Fruit fly (Drosophila melanogaster): ENCODE results near the gene CG2991.

CG2991 gene

DNA sequence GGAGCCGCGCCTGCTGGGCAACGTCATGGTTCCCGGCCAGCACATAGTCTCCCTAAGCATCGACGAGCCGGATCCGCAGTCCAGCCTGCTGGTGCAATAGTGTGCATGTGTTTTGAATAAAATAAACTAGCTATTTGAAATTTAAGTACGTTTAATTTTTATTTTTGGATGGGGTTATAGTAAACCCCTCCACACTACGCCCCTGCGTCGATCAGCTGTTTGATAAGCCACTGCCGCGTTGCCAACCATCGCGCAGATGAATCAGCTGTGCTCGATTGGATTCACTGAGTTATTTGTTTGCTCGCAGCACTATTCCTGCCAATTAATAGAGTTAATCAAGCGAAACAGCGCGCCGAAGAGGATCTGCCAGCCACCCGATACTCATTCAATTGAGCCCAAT is 21.9 kb downstream of the CG2991 start, which contains the start of gene RabGGTb (continued):
- TF ChIP-seq CG12391 (tag; optimal IDR thresholded peaks at IDR 0.05), result peak; percentile 59
- peak; percentile 5 for TF ChIP-seq CG18476 (GFP tag; optimal IDR thresholded peaks at IDR 0.05)
- peak; percentile 5 for TF ChIP-seq CG13894 (tag; optimal IDR thresholded peaks at IDR 0.05)
- TF ChIP-seq Gsc (GFP tag; IDR thresholded peaks at IDR 0.05), result no peak
- no peak for TF ChIP-seq bbx (GFP tag; IDR thresholded peaks at IDR 0.05; ENCODE audit: partially characterized antibody)
- no peak for TF ChIP-seq br (optimal IDR thresholded peaks at IDR 0.05)
- peak; percentile 64; the same call in 2 of the 3 replicates for TF ChIP-seq CG11695 (GFP tag; IDR thresholded peaks at IDR 0.05)
- 0 out of 2 replicates have a peak, but pooled peaks have one; percentile 49 for TF ChIP-seq ap (GFP tag; IDR thresholded peaks at IDR 0.05)
- TF ChIP-seq ssp (GFP tag; IDR thresholded peaks at IDR 0.05), result peak; percentile 42
- TF ChIP-seq PHDP (tag; optimal IDR thresholded peaks at IDR 0.05), result peak; percentile 49
- peak; percentile 66; the same call in 2 of the 3 replicates for TF ChIP-seq Mrtf (GFP tag; IDR thresholded peaks at IDR 0.05)
- TF ChIP-seq tna (GFP tag; IDR thresholded peaks at IDR 0.05; ENCODE audit: partially characterized antibody), result no peak; the same call in 1 of the 2 replicates
- peak; percentile 29 for TF ChIP-seq CG10147 (GFP tag; optimal IDR thresholded peaks at IDR 0.05)
- TF ChIP-seq cato (GFP tag; optimal IDR thresholded peaks at IDR 0.05; ENCODE audit: borderline replicate concordance), result no peak
- no peak for TF ChIP-seq CG15011 (GFP tag; optimal IDR thresholded peaks at IDR 0.05)
- no peak for TF ChIP-seq CG7963 (GFP tag; IDR thresholded peaks at IDR 0.05; ENCODE audit: partially characterized antibody)
- TF ChIP-seq crc (GFP tag; optimal IDR thresholded peaks at IDR 0.05), result peak; percentile 26
- peak; percentile 85 for TF ChIP-seq CG34422 (GFP tag; IDR thresholded peaks at IDR 0.05)
- peak; percentile 67 for TF ChIP-seq HLH54F (GFP tag; optimal IDR thresholded peaks at IDR 0.05)
- TF ChIP-seq CG2116 (GFP tag; optimal IDR thresholded peaks at IDR 0.05), result peak; percentile 25
- peak; percentile 77 for TF ChIP-seq Ets65A (GFP tag)
- peak; percentile 55; the same call in 1 of the 2 replicates for TF ChIP-seq CG31224 (GFP tag; IDR thresholded peaks at IDR 0.05)
- TF ChIP-seq CG42726 (GFP tag; IDR thresholded peaks at IDR 0.05; ENCODE audit: partially characterized antibody), result no peak
- TF ChIP-seq CG5180 (GFP tag; optimal IDR thresholded peaks at IDR 0.05), result peak; percentile 26
- peak; percentile 69 for TF ChIP-seq Rx (GFP tag; IDR thresholded peaks at IDR 0.05)
- TF ChIP-seq CG7745 (tag; optimal IDR thresholded peaks at IDR 0.05), result no peak
- TF ChIP-seq Jarid2 (GFP tag; optimal IDR thresholded peaks at IDR 0.05), result no peak
- peak; percentile 62 for TF ChIP-seq CG4730 (GFP tag; IDR thresholded peaks at IDR 0.05)
- TF ChIP-seq CG4707 (GFP tag; optimal IDR thresholded peaks at IDR 0.05), result no peak
- no peak for TF ChIP-seq cg (GFP tag; optimal IDR thresholded peaks at IDR 0.05)
- TF ChIP-seq pfk (GFP tag; optimal IDR thresholded peaks at IDR 0.05), result no peak
- TF ChIP-seq hth (optimal IDR thresholded peaks at IDR 0.05), result no peak
- TF ChIP-seq CG9876 (GFP tag; optimal IDR thresholded peaks at IDR 0.05), result no peak
- TF ChIP-seq CG6683 (GFP tag; optimal IDR thresholded peaks at IDR 0.05), result no peak
- peak; percentile 33 for TF ChIP-seq Camta (GFP tag; optimal IDR thresholded peaks at IDR 0.05)
- no peak for TF ChIP-seq danr (GFP tag; IDR thresholded peaks at IDR 0.05)
- TF ChIP-seq row (GFP tag; IDR thresholded peaks at IDR 0.05), result peak; percentile 92
- peak; percentile 40 for TF ChIP-seq CrebB (tag; optimal IDR thresholded peaks at IDR 0.05)
- no peak for TF ChIP-seq ro (GFP tag; IDR thresholded peaks at IDR 0.05)
- TF ChIP-seq toy (GFP tag; IDR thresholded peaks at IDR 0.05), result no peak
- 0 out of 3 replicates have a peak, but pooled peaks have one; percentile 36 for TF ChIP-seq CG3726 (GFP tag; IDR thresholded peaks at IDR 0.05)
- peak; percentile 86 for TF ChIP-seq CG32532 (GFP tag; IDR thresholded peaks at IDR 0.05)
- peak; percentile 89 for TF ChIP-seq ci (GFP tag; IDR thresholded peaks at IDR 0.05)
- peak; percentile 66 for TF ChIP-seq Meics (GFP tag; optimal IDR thresholded peaks at IDR 0.05)
- TF ChIP-seq CG2889 (GFP tag; IDR thresholded peaks at IDR 0.05), result peak; percentile 42; the same call in 1 of the 3 replicates
- TF ChIP-seq Bteb2 (GFP tag; optimal IDR thresholded peaks at IDR 0.05), result peak; percentile 45
- TF ChIP-seq ac (GFP tag; optimal IDR thresholded peaks at IDR 0.05), result no peak
- TF ChIP-seq scrt (GFP tag; optimal IDR thresholded peaks at IDR 0.05), result peak; percentile 41
- no peak for TF ChIP-seq CG9437 (GFP tag; optimal IDR thresholded peaks at IDR 0.05)
- TF ChIP-seq ham (GFP tag; IDR thresholded peaks at IDR 0.05), result 0 out of 2 replicates have a peak, but pooled peaks have one; percentile 44
- peak; percentile 56 for TF ChIP-seq CG7839 (tag; optimal IDR thresholded peaks at IDR 0.05)

Data from whole organism, embryonic.